Worm (Caenorhabditis elegans): ENCODE measurements around the gene jmjd-5.

DNA sequence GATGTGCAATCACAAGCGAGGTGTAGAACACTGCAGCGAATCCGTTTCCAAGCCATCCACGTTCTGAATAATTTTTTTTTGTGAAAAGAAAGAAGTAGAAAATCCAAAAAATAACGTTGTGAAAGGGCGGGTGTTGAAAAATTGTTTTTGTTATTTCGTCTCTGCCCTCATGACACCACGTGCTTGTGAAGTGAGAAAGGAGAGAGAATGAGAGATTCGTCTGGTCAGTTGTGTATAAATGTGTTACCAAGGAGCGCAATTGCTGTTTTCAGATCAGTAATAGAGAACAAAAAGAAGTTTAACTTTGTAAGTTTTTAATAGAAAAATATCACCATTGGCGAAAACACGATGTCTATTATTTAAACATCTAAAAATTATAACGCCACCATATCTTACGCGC, 6.0 kb upstream of the jmjd-5 start:
- TF ChIP-seq mes-4 (tag; optimal IDR thresholded peaks at IDR 0.05) (no peak), fkh-3 (tag; optimal IDR thresholded peaks at IDR 0.05) (no peak), bed-2 (GFP tag; IDR thresholded peaks at IDR 0.05) (no peak), F37B4.10 (GFP tag; IDR thresholded peaks at IDR 0.05) (no peak), ccch-3 (GFP tag; optimal IDR thresholded peaks at IDR 0.05) (no peak), bed-1 (GFP tag; IDR thresholded peaks at IDR 0.05) (no peak), B0019.2 (GFP tag; conservative IDR thresholded peaks at IDR 0.05) (no peak)

Data from whole organism, young adult.